Worm (Caenorhabditis elegans) whole organism, L4/young adult: ENCODE measurements around the gene C49C3.6.
"Not testable (repeated sequence)": the region's sequence is repeated elsewhere in the genome, so short reads cannot be mapped to it uniquely, and the experiment has no call there.

Experiments used
- W03F9.2 ChIP-seq: fragments of 150-350 bp; optimal IDR thresholded peaks from 2 replicates; lab custom pipeline; 2014; ENCODE audit warnings: missing biosample characterization, missing genetic modification characterization
- dao-5 ChIP-seq: sonication (generic microtip); optimal IDR thresholded peaks from 2 replicates; lab custom pipeline; 2016; ENCODE audit warnings: missing genotype, missing genetic modification characterization, moderate library complexity, missing compliant biosample characterization
- him-1 ChIP-seq: sonication (generic microtip); optimal IDR thresholded peaks from 2 replicates; lab custom pipeline; 2016; ENCODE audit warnings: missing genotype, missing genetic modification reagents, missing genetic modification characterization, missing compliant biosample characterization

Gene C49C3.6

DNA sequence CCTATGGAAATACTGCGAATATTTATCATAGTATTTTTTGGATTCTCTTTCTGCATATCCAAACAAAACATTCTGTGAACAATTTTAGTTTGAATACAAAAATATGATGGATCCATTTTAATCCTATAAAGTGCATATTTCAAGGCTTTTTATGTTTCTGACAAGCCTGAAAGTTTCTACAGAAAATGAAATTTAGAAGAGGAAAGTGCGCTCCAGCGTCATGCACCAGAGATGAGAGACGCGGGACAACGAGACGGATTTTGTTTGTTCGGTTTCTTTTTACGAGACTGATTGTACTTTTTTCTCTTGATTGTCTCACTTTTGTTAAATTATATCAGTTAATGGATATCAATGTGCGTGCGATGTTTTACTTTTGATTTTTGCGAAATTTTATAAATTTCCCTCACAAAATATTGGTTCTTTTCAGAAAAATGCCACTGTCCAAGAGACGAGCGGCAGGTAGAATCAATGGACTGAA, at the start of gene C49C3.6:
TSS of gene C49C3.6 (plus strand) at position 428 of the 478 bp plus-strand sequence.
- TF ChIP-seq him-1, result no peak
- TF ChIP-seq dao-5 (tag; lab: Kevin White, UChicago), result no peak
- TF ChIP-seq W03F9.2, result no peak

DNA sequence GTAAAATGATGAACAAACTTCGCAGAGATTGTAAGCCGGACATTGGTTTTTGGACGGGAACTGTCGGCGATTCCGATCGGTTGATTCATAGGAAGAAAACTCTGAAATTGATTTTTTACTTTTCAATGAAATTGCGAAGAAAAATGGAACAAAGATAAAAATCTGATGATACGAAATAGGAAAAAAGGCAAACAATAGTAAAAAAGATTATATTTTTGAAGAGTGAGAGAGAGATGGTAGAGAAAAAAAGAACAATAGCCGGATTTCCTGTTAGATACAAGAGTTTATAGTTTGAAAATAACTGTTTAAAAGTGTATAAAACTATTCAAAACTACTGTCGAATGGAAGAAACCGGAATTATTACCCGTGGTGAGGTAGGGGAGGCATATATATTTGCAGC, 47.2 kb upstream of the C49C3.6 start, which contains the start of gene nra-1:
TSS of gene nra-1 (minus strand) at position 101 of the 400 bp plus-strand sequence.
- TF ChIP-seq dao-5 (tag; lab: Kevin White, UChicago) (no peak), W03F9.2 (no peak), him-1 (no peak)

DNA sequence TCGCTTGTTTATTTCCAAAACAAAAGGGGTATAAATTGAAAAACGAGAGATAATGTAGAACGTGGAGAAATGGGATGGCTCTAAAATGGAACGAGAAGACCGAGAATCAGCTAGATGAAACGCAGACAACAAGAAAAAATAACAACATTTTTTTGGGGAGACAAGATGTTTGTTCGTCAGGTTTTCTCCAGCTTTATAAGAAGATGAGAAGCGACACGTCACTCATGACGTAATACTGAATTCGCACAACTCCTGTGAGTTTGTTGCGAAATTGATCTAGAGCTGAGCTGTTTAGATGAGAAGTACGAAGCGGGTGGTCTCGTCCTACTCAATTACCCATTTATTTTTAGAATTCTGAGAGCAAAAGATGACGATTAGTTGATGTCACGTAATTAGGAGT, 46.1 kb upstream of the C49C3.6 start:
- TF ChIP-seq him-1, result no peak
- TF ChIP-seq W03F9.2, result no peak
- TF ChIP-seq dao-5 (tag; lab: Kevin White, UChicago), result no peak

DNA sequence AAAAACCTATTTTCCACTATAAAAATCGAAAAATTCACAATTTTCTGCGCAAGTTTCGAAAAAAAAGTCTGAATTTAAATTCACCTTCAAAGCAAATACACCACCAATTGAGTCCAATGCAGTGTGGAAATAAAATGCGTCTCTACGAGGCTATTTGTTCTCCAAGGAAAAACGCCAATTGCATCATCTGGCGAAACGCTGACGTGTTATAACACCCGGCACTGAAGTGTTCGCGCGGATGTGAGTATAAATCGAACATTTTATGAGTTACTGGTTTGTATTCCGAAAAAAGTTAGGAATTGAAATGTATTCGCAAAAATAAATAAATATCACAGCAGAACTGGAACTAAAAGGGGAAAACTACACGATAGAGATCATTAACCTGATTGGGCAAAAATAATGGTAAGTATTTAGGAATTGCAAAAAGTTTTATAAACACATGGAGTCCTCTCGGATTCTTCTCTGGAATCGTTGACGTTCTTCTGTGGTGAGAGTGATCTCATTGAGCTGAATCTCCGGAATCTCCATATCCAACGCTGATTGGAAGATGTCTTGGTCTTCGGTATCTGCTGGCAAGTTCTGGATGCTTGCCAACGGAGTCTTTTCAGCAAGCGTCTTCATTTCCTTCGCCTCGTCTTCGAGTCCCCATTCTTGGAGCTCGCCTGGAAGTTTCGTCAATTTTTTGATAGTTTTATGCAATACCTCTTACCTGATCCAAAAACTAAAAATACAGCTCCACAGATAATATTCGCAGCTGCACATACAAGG, 43.2 kb upstream of the C49C3.6 start, which contains the start of gene zipt-7.1:
TSS of gene zipt-7.1 (minus strand) at position 232 of the 768 bp plus-strand sequence.
- no peak for TF ChIP-seq dao-5 (tag; lab: Kevin White, UChicago)
- TF ChIP-seq W03F9.2, result no peak
- no peak for TF ChIP-seq him-1

DNA sequence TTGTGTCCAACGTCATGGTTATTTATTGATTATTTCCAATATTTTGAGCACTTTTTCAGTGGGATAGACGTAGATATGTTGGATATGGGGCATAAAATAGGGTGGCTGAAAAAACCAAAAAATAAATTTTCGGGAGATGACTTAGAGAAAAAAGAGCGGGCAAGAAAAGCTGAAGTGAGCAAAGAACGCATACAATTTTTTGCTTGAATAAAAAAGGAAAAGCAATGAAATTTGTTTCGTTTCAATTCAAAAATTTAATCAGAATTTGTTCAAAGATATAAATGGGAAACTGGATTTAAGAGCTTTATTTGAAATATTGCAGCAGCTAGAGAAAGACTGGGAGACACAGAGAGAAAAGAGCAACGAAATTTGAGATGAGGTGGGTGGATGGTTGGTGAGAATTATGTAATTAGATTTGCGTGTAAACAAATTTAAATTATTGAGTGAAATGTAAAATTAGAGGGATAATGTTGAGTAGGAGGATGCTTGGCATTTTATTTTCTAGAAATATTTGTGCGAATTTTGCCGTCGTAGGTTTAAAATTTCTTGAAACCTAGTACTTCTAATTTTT, 39.6 kb upstream of the C49C3.6 start, which contains the start of the genes T28F3.11 and slc-17.4:
TSS of gene T28F3.11 (minus strand) at position 51 of the 571 bp plus-strand sequence.
TSS of gene slc-17.4 (minus strand) at position 105 of the 571 bp plus-strand sequence.
- no peak for TF ChIP-seq dao-5 (tag; lab: Kevin White, UChicago)

DNA sequence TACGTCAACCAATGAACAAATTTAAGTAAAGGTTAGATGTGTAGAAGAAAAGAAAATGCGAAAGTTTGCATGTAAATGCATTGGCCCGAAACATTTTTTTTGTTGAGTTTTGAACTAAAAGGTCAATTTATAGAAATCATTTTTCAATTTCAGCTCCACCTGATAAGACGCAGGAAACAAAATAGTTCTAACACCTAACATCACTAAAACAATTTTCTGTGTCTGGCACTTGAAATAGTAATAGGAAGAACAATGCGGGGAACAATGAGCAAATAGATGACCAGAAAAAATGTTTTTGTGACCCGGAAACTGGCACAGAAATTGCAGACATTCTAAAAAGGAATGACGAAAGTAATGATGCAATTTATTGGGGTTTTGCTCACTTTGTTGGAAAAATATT, 39.0 kb upstream of the C49C3.6 start:
- TF ChIP-seq dao-5 (tag; lab: Kevin White, UChicago), result no peak
- no peak for TF ChIP-seq W03F9.2
- TF ChIP-seq him-1, result no peak

DNA sequence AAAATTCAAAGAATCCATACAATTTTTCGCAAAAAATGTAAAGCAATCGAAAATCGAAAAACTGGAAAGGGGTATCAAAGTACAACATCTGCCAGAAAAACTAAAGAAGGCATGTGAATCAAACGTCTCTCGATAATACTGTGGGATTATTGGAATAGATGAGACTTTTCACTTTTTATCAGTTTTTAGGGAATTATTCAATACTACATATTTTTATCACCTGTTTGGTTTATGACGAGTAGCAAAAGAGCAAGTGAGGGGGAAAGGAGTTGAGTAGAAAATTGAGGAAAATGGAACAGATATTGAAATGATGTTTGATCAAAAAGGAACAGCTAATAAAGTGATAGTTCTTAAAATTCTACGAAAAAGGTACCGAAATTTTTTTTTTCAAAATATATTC, 38.3 kb upstream of the C49C3.6 start:
- TF ChIP-seq dao-5 (tag; lab: Kevin White, UChicago) (no peak), W03F9.2 (no peak), him-1 (no peak)

DNA sequence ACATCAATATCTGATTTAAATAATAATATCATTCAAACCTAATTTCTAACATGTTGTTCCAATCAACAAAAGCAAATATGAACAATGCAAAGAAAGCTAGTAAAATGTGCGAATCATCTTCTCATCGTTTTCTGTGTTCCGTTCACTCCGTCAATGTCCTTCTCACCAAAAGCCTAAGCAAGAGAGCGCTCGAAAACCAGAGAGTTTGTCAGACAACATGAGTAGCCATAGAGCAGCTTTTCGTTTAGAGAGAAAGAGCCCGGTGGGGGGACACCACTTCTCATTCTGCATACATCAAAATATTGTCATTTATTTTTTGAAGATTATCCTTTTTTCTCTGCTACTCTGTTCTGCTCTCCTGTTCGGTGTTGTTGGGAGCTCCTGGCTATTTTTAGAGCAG, 37.6 kb upstream of the C49C3.6 start:
- TF ChIP-seq W03F9.2 (no peak), him-1 (no peak), dao-5 (tag; lab: Kevin White, UChicago) (no peak)

DNA sequence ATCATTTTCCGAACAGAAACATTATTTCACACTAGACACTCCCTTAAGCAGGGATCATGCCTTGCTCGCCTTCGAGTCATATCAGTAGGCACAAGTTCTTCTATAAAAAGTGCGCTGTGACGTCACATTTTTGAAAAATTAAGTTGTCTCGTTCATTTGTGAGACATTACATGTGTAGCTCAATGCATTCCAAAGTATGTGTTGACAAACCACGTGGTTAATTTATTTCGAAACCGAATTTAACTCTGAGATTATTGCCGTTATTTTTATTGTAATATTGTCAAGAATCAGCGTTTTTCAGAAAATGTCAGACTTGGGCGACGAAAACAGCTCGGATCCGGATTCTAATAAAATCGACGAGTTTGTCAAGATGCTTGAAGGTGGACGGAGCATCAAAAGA, 36.8 kb upstream of the C49C3.6 start, which contains the start of gene T28F3.5:
TSS of gene T28F3.5 (plus strand) at position 301 of the 400 bp plus-strand sequence.
- no peak for TF ChIP-seq W03F9.2
- TF ChIP-seq dao-5 (tag; lab: Kevin White, UChicago), result no peak
- no peak for TF ChIP-seq him-1

DNA sequence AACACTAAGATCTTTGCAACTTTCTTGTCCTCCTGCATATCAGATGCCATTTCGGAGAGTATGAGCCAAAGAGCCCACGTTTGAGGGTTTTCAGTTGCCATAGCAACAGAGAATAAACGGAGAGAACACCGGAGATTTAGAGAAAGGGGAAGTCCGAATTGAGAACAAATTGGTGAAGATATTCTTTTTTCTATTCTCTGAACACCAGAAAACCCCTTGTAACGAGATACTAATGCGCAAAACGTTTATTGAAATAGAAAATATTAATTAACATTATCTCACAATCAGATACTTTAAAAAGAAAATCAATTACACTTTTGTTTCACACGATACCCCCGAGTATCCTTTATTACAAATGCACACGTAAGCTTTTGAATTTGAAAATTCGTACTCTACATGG, 29.4 kb upstream of the C49C3.6 start, which contains the start of gene ifta-2:
TSS of gene ifta-2 (minus strand) at position 101 of the 400 bp plus-strand sequence.
- TF ChIP-seq dao-5 (tag; lab: Kevin White, UChicago) (no peak), W03F9.2 (no peak), him-1 (no peak)

DNA sequence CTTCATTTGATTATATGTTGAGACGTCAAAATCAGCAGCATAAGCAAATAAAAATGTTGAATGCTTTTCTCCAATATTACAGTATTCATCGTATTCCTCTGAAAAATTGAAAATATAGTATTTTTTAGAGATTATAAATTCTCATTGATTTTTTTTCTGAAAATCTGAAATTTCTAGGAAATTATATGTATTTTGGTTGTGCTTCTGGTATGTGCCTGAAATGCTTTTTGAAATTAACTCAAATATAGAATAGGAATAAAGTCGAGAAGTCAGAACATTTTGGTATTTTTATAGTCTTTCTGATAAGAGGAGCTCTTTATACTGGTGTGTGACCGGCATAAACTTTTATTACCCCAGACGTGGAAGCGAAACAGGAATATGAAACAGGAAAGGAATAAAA, 24.1 kb upstream of the C49C3.6 start, which contains the start of gene T28F3.8:
TSS of gene T28F3.8 (minus strand) at position 101 of the 400 bp plus-strand sequence.
- TF ChIP-seq dao-5 (tag; lab: Kevin White, UChicago); him-1; W03F9.2: not testable (repeated sequence)

DNA sequence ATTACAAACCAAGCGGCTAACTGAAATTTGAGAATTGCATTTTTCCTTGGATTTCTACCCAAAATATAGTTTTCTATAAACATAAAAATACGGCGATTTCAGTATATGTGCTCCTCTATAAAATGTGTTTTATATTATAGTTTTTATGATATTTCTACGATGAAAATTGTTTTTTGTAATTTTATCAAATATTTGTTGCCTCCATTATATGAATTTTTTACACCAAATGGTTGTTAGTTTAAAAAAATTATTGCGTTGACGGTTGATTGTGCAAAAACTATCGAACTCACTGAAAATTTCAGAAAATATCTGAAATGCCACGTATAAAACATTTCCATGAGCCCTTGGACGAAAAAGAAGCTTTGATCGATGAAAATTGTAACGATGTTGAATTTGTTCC, 23.1 kb upstream of the C49C3.6 start, which contains the start of gene T28F3.9:
TSS of gene T28F3.9 (plus strand) at position 301 of the 400 bp plus-strand sequence.
- no peak for TF ChIP-seq him-1
- TF ChIP-seq W03F9.2, result no peak
- TF ChIP-seq dao-5 (tag; lab: Kevin White, UChicago), result no peak

DNA sequence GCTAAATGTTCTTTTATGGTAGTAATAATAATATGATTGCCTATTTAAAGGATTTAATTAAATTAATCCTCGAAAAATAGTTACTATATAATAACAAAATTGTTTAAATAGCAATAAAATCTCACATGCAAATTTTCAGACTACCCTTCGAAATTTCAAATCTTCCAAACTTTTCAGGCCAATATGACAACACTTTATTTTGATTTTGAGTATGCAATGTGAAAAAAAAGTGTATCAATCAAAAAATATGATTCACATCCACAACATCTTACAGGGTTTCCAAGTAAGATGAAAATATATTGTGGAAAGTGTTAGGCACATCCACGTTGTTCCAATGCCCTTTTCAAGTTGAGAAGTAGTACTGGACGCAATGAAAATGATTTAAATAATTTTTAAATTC, 19.5 kb upstream of the C49C3.6 start, which contains the start of gene snf-9:
TSS of gene snf-9 (plus strand) at position 301 of the 400 bp plus-strand sequence.
- TF ChIP-seq him-1, result no peak
- TF ChIP-seq dao-5 (tag; lab: Kevin White, UChicago), result no peak
- no peak for TF ChIP-seq W03F9.2

DNA sequence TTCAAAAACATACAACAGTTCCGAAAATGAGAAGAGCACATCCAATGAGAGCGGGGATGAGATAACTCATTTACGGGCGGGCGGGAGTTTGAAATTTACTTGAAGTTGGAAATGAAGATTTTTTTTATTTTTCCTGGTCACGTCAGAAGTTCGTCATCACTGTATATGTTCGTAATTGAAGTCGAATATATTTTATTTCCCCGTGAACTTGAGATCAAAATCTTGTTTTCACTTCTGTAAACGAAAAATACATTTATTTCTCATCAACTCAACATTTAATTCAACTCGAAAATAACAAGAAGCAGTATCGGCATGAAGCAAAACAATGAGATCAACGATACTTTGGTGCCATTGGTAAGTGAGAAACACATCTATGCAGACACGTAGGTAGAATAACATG, 14.9 kb upstream of the C49C3.6 start, which contains the start of gene C49C3.20:
TSS of gene C49C3.20 (minus strand) at position 101 of the 400 bp plus-strand sequence.
- TF ChIP-seq him-1 (no peak), W03F9.2 (no peak), dao-5 (tag; lab: Kevin White, UChicago) (no peak)
